Fruit fly (Drosophila melanogaster): ENCODE data around the gene CG32187.

dm6 chr3L:17759072-17759747 lies 47.0 kb downstream of the CG32187 start, which contains the start of gene CG32181:
- TF ChIP-seq psq (optimal IDR thresholded peaks at IDR 0.05): no peak
- no peak for TF ChIP-seq CG8478 (optimal IDR thresholded peaks at IDR 0.05)

Measured in whole organism.